Fruit fly (Drosophila melanogaster): ENCODE results near the gene CG7362.

- TF ChIP-seq Pif1B (GFP tag; optimal IDR thresholded peaks at IDR 0.05) (no peak), CG34367 (tag; optimal IDR thresholded peaks at IDR 0.05) (no peak), gl (tag; optimal IDR thresholded peaks at IDR 0.05) (no peak)
Measured at dm6 chr3R:14734623-14735392, 19.5 kb downstream of the CG7362 start.

Measured in whole organism, pupa.